Worm (Caenorhabditis elegans) whole organism, young adult: Measurements from ENCODE around the gene ceh-82.

ENCODE experiments used
- F57C9.4 ChIP-seq: sonication (generic microtip); optimal IDR thresholded peaks from 2 replicates; lab custom pipeline; 2017; ENCODE audit warnings: mild to moderate bottlenecking, missing genetic modification characterization, missing compliant biosample characterization
- K12H6.12 ChIP-seq: fragments of 200-800 bp; sonication (Bioruptor generic); optimal IDR thresholded peaks from 2 replicates; lab custom pipeline; 2018; ENCODE audit warnings: mild to moderate bottlenecking, missing genetic modification characterization, missing compliant biosample characterization
- ceh-79 ChIP-seq: sonication (generic microtip); optimal IDR thresholded peaks from 2 replicates; lab custom pipeline; 2017; ENCODE audit warnings: mild to moderate bottlenecking, missing genetic modification characterization, missing compliant biosample characterization
- hlh-12 ChIP-seq: sonication (generic microtip); optimal IDR thresholded peaks from 2 replicates; lab custom pipeline; 2016; ENCODE audit warnings: missing genetic modification characterization, missing compliant biosample characterization
- hlh-26 ChIP-seq: fragments of 200-800 bp; sonication (Bioruptor generic); conservative IDR thresholded peaks from 2 replicates; pipeline ENCODE4 v1.3.6; 2022; ENCODE audit warnings: missing genetic modification reagents, missing genetic modification characterization, missing compliant biosample characterization
- nhr-80 ChIP-seq: sonication (generic microtip); optimal IDR thresholded peaks from 2 replicates; lab custom pipeline; 2016; ENCODE audit warnings: missing genetic modification characterization, missing compliant biosample characterization
- snpc-4 ChIP-seq, 5 experiments: fragments of 150-350 bp in 1 of 5; sonication (generic microtip) in 4 of 5; optimal IDR thresholded peaks; 2 replicates each; lab custom pipeline; 2014 to 2018; ENCODE audit warnings: missing genetic modification characterization in 5 of 5, missing biosample characterization in 3 of 5, antibody characterized with exemption in 2 of 5, mild to moderate bottlenecking in 2 of 5, missing compliant biosample characterization in 2 of 5, missing genotype in 2 of 5, moderate library complexity in 2 of 5, missing genetic modification reagents in 1 of 5
- ztf-28 ChIP-seq: fragments of 200-800 bp; sonication (Bioruptor generic); IDR thresholded peaks from 2 replicates; pipeline ENCODE4 v1.3.6; 2022; ENCODE audit warnings: missing genetic modification reagents, missing genetic modification characterization, missing compliant biosample characterization
- ztf-3 ChIP-seq: fragments of 200-800 bp; sonication (Bioruptor generic); optimal IDR thresholded peaks from 2 replicates; lab custom pipeline; 2018; ENCODE audit warnings: mild to moderate bottlenecking, missing genetic modification characterization, missing compliant biosample characterization

- TF ChIP-seq F57C9.4 (tag; lab: Kevin White, UChicago) (no peak), K12H6.12 (no peak), ceh-79 (tag; lab: Kevin White, UChicago) (no peak), nhr-80 (tag; lab: Kevin White, UChicago) (no peak), ztf-3 (GFP tag; lab: Kevin White, UChicago) (no peak), hlh-12 (tag; lab: Kevin White, UChicago) (no peak), snpc-4 (GFP tag; optimal IDR thresholded peaks at IDR 0.05; lab: Kevin White, UChicago) (no peak), snpc-4 (tag; optimal IDR thresholded peaks at IDR 0.05; lab: Kevin White, UChicago) (no peak), ztf-28 (GFP tag; lab: Robert Waterston, UW) (no peak), hlh-26 (GFP tag; lab: Robert Waterston, UW) (no peak)
Observed at ce11 chrII:1750413-1750812, 18.4 kb downstream of the ceh-82 start, which contains the start of the genes F36H5.13 and F36H5.8.
